Fruit fly (Drosophila melanogaster) whole organism, embryonic: ENCODE data around the gene CG7715.

ENCODE experiments used
- Ada2b ChIP-seq: fragments of 200-800 bp; sonication (Bioruptor generic); IDR thresholded peaks from 2 replicates; pipeline ENCODE4 v1.3.6; 2022; ENCODE audit warnings: missing biosample characterization, missing genetic modification characterization
- B-H1 ChIP-seq: fragments of 200-800 bp; sonication (Bioruptor generic); IDR thresholded peaks from 3 replicates; pipeline ENCODE4 v1.3.6; 2022; ENCODE audit warnings: missing biosample characterization, missing genetic modification characterization
- CG11247 ChIP-seq: fragments of 200-800 bp; sonication (Bioruptor generic); IDR thresholded peaks from 2 replicates; pipeline ENCODE4 v1.3.6; 2022; ENCODE audit warnings: missing biosample characterization, missing genetic modification characterization
- CG11560 ChIP-seq: fragments of 200-800 bp; sonication (Bioruptor generic); IDR thresholded peaks from 3 replicates; pipeline ENCODE4 v1.3.6; 2022; ENCODE audit warnings: missing biosample characterization, missing genetic modification characterization
- CG12071 ChIP-seq: fragments of 200-800 bp; sonication (Bioruptor generic); optimal IDR thresholded peaks from 3 replicates; lab custom pipeline; 2018; ENCODE audit warnings: missing biosample characterization, mild to moderate bottlenecking, missing genetic modification characterization
- CG12942 ChIP-seq: fragments of 200-800 bp; sonication (Bioruptor generic); optimal IDR thresholded peaks from 3 replicates; lab custom pipeline; 2016; ENCODE audit warnings: missing biosample characterization, missing genetic modification characterization
- CG13287 ChIP-seq: fragments of 200-800 bp; sonication (Bioruptor generic); IDR thresholded peaks from 2 replicates; pipeline ENCODE4 v1.3.6; 2022; ENCODE audit warnings: missing biosample characterization, missing genetic modification characterization; ENCODE audit not compliant: partially characterized antibody
- CG13296 ChIP-seq: fragments of 200-800 bp; sonication (Bioruptor generic); optimal IDR thresholded peaks from 3 replicates; lab custom pipeline; 2018; ENCODE audit warnings: missing biosample characterization, mild to moderate bottlenecking, missing genetic modification characterization
- CG14050 ChIP-seq: fragments of 200-800 bp; sonication (Bioruptor generic); IDR thresholded peaks from 3 replicates; pipeline ENCODE4 v1.3.6; 2022; ENCODE audit warnings: missing biosample characterization, missing genetic modification characterization
- CG15514 ChIP-seq: fragments of 200-800 bp; sonication (Bioruptor generic); optimal IDR thresholded peaks from 3 replicates; lab custom pipeline; 2017; ENCODE audit warnings: missing biosample characterization, missing genetic modification characterization, mild to moderate bottlenecking, moderate library complexity, missing genetic modification reagents
- CG2120 ChIP-seq: fragments of 200-800 bp; sonication (Bioruptor generic); optimal IDR thresholded peaks from 3 replicates; lab custom pipeline; 2016; ENCODE audit warnings: missing biosample characterization, missing genetic modification characterization
- CG2678 ChIP-seq: fragments of 200-800 bp; sonication (Bioruptor generic); optimal IDR thresholded peaks from 3 replicates; lab custom pipeline; 2019; ENCODE audit warnings: missing biosample characterization, mild to moderate bottlenecking, missing genetic modification characterization, moderate library complexity
- CG34224 ChIP-seq: fragments of 200-800 bp; sonication (Bioruptor generic); IDR thresholded peaks from 3 replicates; pipeline ENCODE4 v1.3.6; 2022; ENCODE audit warnings: missing biosample characterization, missing genetic modification characterization; ENCODE audit not compliant: partially characterized antibody
- CG3847 ChIP-seq: fragments of 200-800 bp; sonication (Bioruptor generic); IDR thresholded peaks from 2 replicates; pipeline ENCODE4 v1.3.6; 2022; ENCODE audit warnings: missing biosample characterization, missing genetic modification characterization
- CG7271 ChIP-seq: fragments of 200-800 bp; sonication (Bioruptor generic); optimal IDR thresholded peaks from 2 replicates; lab custom pipeline; 2018; ENCODE audit warnings: missing biosample characterization, mild to moderate bottlenecking, missing genetic modification characterization, moderate library complexity
- CG7372 ChIP-seq: fragments of 200-800 bp; sonication (Bioruptor generic); IDR thresholded peaks from 2 replicates; pipeline ENCODE4 v1.3.6; 2022; ENCODE audit warnings: missing biosample characterization, missing genetic modification characterization
- Deaf1 ChIP-seq: fragments of 200-800 bp; optimal IDR thresholded peaks from 3 replicates; lab custom pipeline; 2019; ENCODE audit warnings: missing biosample characterization, mild to moderate bottlenecking, missing genetic modification characterization, moderate library complexity
- E2f2 ChIP-seq: fragments of 200-800 bp; sonication (Bioruptor generic); IDR thresholded peaks from 2 replicates; pipeline ENCODE4 v1.3.6; 2022; ENCODE audit warnings: missing biosample characterization, missing genetic modification characterization
- Ets65A ChIP-seq: fragments of 200-800 bp; sonication (Bioruptor generic); peaks from one replicate; lab custom pipeline; 2016; ENCODE audit warnings: missing biosample characterization, missing genetic modification characterization
- H2.0 ChIP-seq: fragments of 200-800 bp; sonication (Bioruptor generic); IDR thresholded peaks from 2 replicates; pipeline ENCODE4 v1.3.6; 2022; ENCODE audit warnings: missing biosample characterization, missing genetic modification characterization
- Hey ChIP-seq: fragments of 200-800 bp; sonication (Bioruptor generic); optimal IDR thresholded peaks from 3 replicates; lab custom pipeline; 2018; ENCODE audit warnings: missing biosample characterization, mild to moderate bottlenecking, missing genetic modification characterization
- Hsf ChIP-seq: fragments of 200-800 bp; sonication (Bioruptor generic); optimal IDR thresholded peaks from 3 replicates; lab custom pipeline; 2016; ENCODE audit warnings: missing biosample characterization, missing genetic modification characterization
- Lpt ChIP-seq: fragments of >200 bp; optimal IDR thresholded peaks from 2 replicates; lab custom pipeline; 2018; ENCODE audit warnings: missing biosample characterization, missing genetic modification characterization
- Meics ChIP-seq: fragments of 200-800 bp; sonication (Bioruptor generic); optimal IDR thresholded peaks from 2 replicates; lab custom pipeline; 2017; ENCODE audit warnings: missing biosample characterization, mild to moderate bottlenecking, missing genetic modification characterization
- Nf-YA ChIP-seq: fragments of 200-800 bp; sonication (Bioruptor generic); IDR thresholded peaks from 2 replicates; pipeline ENCODE4 v1.3.6; 2022; ENCODE audit warnings: missing biosample characterization, missing genetic modification characterization
- Stat92E ChIP-seq, 3 experiments: fragments of >200 bp in 2 of 3; fragments of 200-800 bp in 1 of 3; sonication (Bioruptor generic) in 1 of 3; optimal IDR thresholded peaks; 2 replicates each; lab custom pipeline; 2017 to 2019; ENCODE audit warnings: missing biosample characterization in 3 of 3, missing genetic modification characterization in 3 of 3, mild to moderate bottlenecking in 1 of 3, moderate library complexity in 1 of 3
- abd-A ChIP-seq: fragments of 200-800 bp; sonication (Bioruptor generic); optimal IDR thresholded peaks from 3 replicates; lab custom pipeline; 2019; ENCODE audit warnings: missing biosample characterization, mild to moderate bottlenecking, missing genetic modification characterization, moderate library complexity
- bcd ChIP-seq: fragments of 200-800 bp; sonication (Bioruptor generic); optimal IDR thresholded peaks from 2 replicates; lab custom pipeline; 2017; ENCODE audit warnings: missing biosample characterization, mild to moderate bottlenecking, missing genetic modification characterization
- cad ChIP-seq: fragments of >200 bp; optimal IDR thresholded peaks from 2 replicates; lab custom pipeline; 2017; ENCODE audit warnings: missing biosample characterization, missing genetic modification characterization
- caup ChIP-seq: fragments of 200-800 bp; sonication (Bioruptor generic); optimal IDR thresholded peaks from 3 replicates; lab custom pipeline; 2017; ENCODE audit warnings: missing biosample characterization, mild to moderate bottlenecking, missing genetic modification characterization, moderate library complexity; ENCODE audit not compliant: severe bottlenecking
- cg ChIP-seq: fragments of 200-800 bp; sonication (Bioruptor generic); optimal IDR thresholded peaks from 3 replicates; lab custom pipeline; 2019; ENCODE audit warnings: missing biosample characterization, mild to moderate bottlenecking, missing genetic modification characterization, moderate library complexity
- chinmo ChIP-seq: fragments of 200-800 bp; sonication (Bioruptor generic); IDR thresholded peaks from 4 replicates; pipeline ENCODE4 v1.3.6; 2022; ENCODE audit warnings: missing biosample characterization, missing genetic modification characterization; ENCODE audit not compliant: partially characterized antibody
- chn ChIP-seq: fragments of 200-800 bp; sonication (Bioruptor generic); optimal IDR thresholded peaks from 2 replicates; lab custom pipeline; 2016; ENCODE audit warnings: missing biosample characterization, missing genetic modification characterization
- corto ChIP-seq: fragments of 200-800 bp; sonication (Bioruptor generic); optimal IDR thresholded peaks from 2 replicates; lab custom pipeline; 2016; ENCODE audit warnings: missing biosample characterization, mild to moderate bottlenecking, missing genetic modification characterization, moderate library complexity
- gem ChIP-seq: fragments of 200-800 bp; sonication (Bioruptor generic); optimal IDR thresholded peaks from 2 replicates; lab custom pipeline; 2019; ENCODE audit warnings: missing biosample characterization, mild to moderate bottlenecking, missing genetic modification characterization, moderate library complexity
- grn ChIP-seq: fragments of 200-800 bp; sonication (Bioruptor generic); optimal IDR thresholded peaks from 3 replicates; lab custom pipeline; 2017; ENCODE audit warnings: missing biosample characterization, missing genetic modification characterization
- gsb-n ChIP-seq: fragments of 200-800 bp; sonication (Bioruptor generic); optimal IDR thresholded peaks from 3 replicates; lab custom pipeline; 2018; ENCODE audit warnings: missing biosample characterization, mild to moderate bottlenecking, missing genetic modification characterization
- hbn ChIP-seq: fragments of 200-800 bp; sonication (Bioruptor generic); IDR thresholded peaks from 2 replicates; pipeline ENCODE4 v1.3.6; 2022; ENCODE audit warnings: missing biosample characterization, missing genetic modification characterization; ENCODE audit not compliant: partially characterized antibody
- hth ChIP-seq: fragments of >200 bp; optimal IDR thresholded peaks from 2 replicates; lab custom pipeline; 2017; ENCODE audit warnings: inconsistent platforms
- kni ChIP-seq: fragments of 200-800 bp; sonication (Bioruptor generic); optimal IDR thresholded peaks from 3 replicates; lab custom pipeline; 2017; ENCODE audit warnings: mild to moderate bottlenecking, missing biosample characterization, missing genetic modification reagents, missing genetic modification characterization
- lmd ChIP-seq: fragments of 200-800 bp; sonication (Bioruptor generic); IDR thresholded peaks from 2 replicates; pipeline ENCODE4 v1.3.6; 2022; ENCODE audit warnings: missing biosample characterization, missing genetic modification characterization
- peb ChIP-seq: fragments of 200-800 bp; sonication (Bioruptor generic); IDR thresholded peaks from 2 replicates; pipeline ENCODE4 v1.3.6; 2022; ENCODE audit warnings: missing biosample characterization, missing genetic modification characterization
- pros ChIP-seq: fragments of 200-800 bp; sonication (Bioruptor generic); optimal IDR thresholded peaks from 3 replicates; lab custom pipeline; 2019; ENCODE audit warnings: missing biosample characterization, mild to moderate bottlenecking, missing genetic modification characterization, moderate library complexity
- row ChIP-seq: fragments of 200-800 bp; sonication (Bioruptor generic); IDR thresholded peaks from 3 replicates; pipeline ENCODE4 v1.3.6; 2022; ENCODE audit warnings: missing biosample characterization, missing genetic modification characterization
- seq ChIP-seq: fragments of 200-800 bp; sonication (Bioruptor generic); IDR thresholded peaks from 2 replicates; pipeline ENCODE4 v1.3.6; 2022; ENCODE audit warnings: missing biosample characterization, missing genetic modification characterization
- vvl ChIP-seq: fragments of 200-800 bp; sonication (Bioruptor generic); IDR thresholded peaks from 2 replicates; pipeline ENCODE4 v1.3.6; 2022; ENCODE audit warnings: missing biosample characterization, missing genetic modification characterization
- z ChIP-seq: fragments of 200-800 bp; sonication (Bioruptor generic); IDR thresholded peaks from 3 replicates; pipeline ENCODE4 v1.3.6; 2022; ENCODE audit warnings: missing biosample characterization, missing genetic modification characterization
- zfh1 ChIP-seq: fragments of 200-800 bp; sonication (Bioruptor generic); IDR thresholded peaks from 3 replicates; pipeline ENCODE4 v1.3.6; 2022; ENCODE audit warnings: missing biosample characterization, missing genetic modification characterization

CG7715 gene

dm6 chr3R:18739978-18740954 is 12.0 kb upstream of the CG7715 start (continued):
- TF ChIP-seq CG7372 (GFP tag; lab: Robert Waterston, UW) (peak; percentile 89), hth (lab: Kevin White, UChicago) (no peak), gsb-n (tag; lab: Kevin White, UChicago) (peak; percentile 34), lmd (GFP tag; lab: Robert Waterston, UW) (no peak), hbn (peak; percentile 33; the same call in 1 of the 2 replicates), peb (GFP tag; lab: Robert Waterston, UW) (no peak), CG14050 (GFP tag; lab: Robert Waterston, UW) (no peak), CG13287 (GFP tag; lab: Robert Waterston, UW) (peak; percentile 49), chinmo (GFP tag; lab: Robert Waterston, UW) (peak; percentile 62; the same call in 2 of the 4 replicates), caup (GFP tag; lab: Kevin White, UChicago) (peak; percentile 38), E2f2 (GFP tag; lab: Robert Waterston, UW) (0 out of 2 replicates have a peak, but pooled peaks have one; percentile 7), Deaf1 (tag; lab: Kevin White, UChicago) (peak; percentile 97), Nf-YA (GFP tag; lab: Robert Waterston, UW) (no peak), seq (GFP tag; lab: Robert Waterston, UW) (0 out of 2 replicates have a peak, but pooled peaks have one; percentile 19), H2.0 (GFP tag; lab: Robert Waterston, UW) (0 out of 2 replicates have a peak, but pooled peaks have one; percentile 6), Ada2b (GFP tag; lab: Robert Waterston, UW) (no peak), Lpt (GFP tag; lab: Kevin White, UChicago) (no peak), Hey (tag; lab: Kevin White, UChicago) (no peak), CG15514 (GFP tag; lab: Kevin White, UChicago) (peak; percentile 12), CG12071 (GFP tag; lab: Kevin White, UChicago) (peak; percentile 49), pros (GFP tag; lab: Kevin White, UChicago) (peak; percentile 27), Ets65A (GFP tag; lab: Kevin White, UChicago) (peak; percentile 61), row (GFP tag; lab: Robert Waterston, UW) (peak; percentile 89), gem (peak; percentile 3), Meics (GFP tag; lab: Kevin White, UChicago) (peak; percentile 13), z (GFP tag; lab: Robert Waterston, UW) (peak; percentile 23; the same call in 1 of the 3 replicates), chn (GFP tag; lab: Kevin White, UChicago) (no peak), CG2678 (tag; lab: Kevin White, UChicago) (peak; percentile 26), CG34224 (0 out of 3 replicates have a peak, but pooled peaks have one; percentile 55), zfh1 (GFP tag; lab: Robert Waterston, UW) (0 out of 3 replicates have a peak, but pooled peaks have one; percentile 44), CG11560 (tag; lab: Robert Waterston, UW) (no peak), abd-A (tag; lab: Kevin White, UChicago) (peak; percentile 88), cad (no peak), kni (GFP tag; lab: Kevin White, UChicago) (peak; percentile 53), B-H1 (GFP tag; lab: Robert Waterston, UW) (no peak), Hsf (GFP tag; lab: Kevin White, UChicago) (no peak), CG7271 (no peak), CG12942 (no peak), CG11247 (0 out of 2 replicates have a peak, but pooled peaks have one; percentile 15), CG13296 (GFP tag; lab: Kevin White, UChicago) (peak; percentile 30), cg (GFP tag; lab: Kevin White, UChicago) (peak; percentile 3), CG2120 (peak; percentile 17), bcd (peak; percentile 8), CG3847 (GFP tag; lab: Robert Waterston, UW) (peak; percentile 28; the same call in 1 of the 2 replicates), grn (GFP tag; lab: Kevin White, UChicago) (peak; percentile 35), vvl (GFP tag; lab: Robert Waterston, UW) (peak; percentile 36; the same call in 1 of the 2 replicates), corto (GFP tag; lab: Kevin White, UChicago) (peak; percentile 8), Stat92E (GFP tag; optimal IDR thresholded peaks at IDR 0.05; lab: Kevin White, UChicago) (peak in 1 of 3 experiments; percentile 32)
